Worm (Caenorhabditis elegans) whole organism, mixed stage, embryonic: Measurements from ENCODE around the gene hmp-1.

Experiments
- flh-1 ChIP-seq: fragments of 200-800 bp; sonication (Bioruptor generic); optimal IDR thresholded peaks from 2 replicates; lab custom pipeline; 2018; ENCODE audit warnings: mild to moderate bottlenecking, missing genetic modification characterization, moderate library complexity, missing compliant biosample characterization
- lin-32 ChIP-seq: fragments of 200-800 bp; sonication (Bioruptor generic); optimal IDR thresholded peaks from 2 replicates; lab custom pipeline; 2018; ENCODE audit warnings: mild to moderate bottlenecking, missing genetic modification characterization, missing compliant biosample characterization
- nhr-28 ChIP-seq: fragments of 150-350 bp; optimal IDR thresholded peaks from 2 replicates; lab custom pipeline; 2014; ENCODE audit warnings: missing biosample characterization, missing genetic modification characterization
- pha-4 ChIP-seq: fragments of 150-350 bp; optimal IDR thresholded peaks from 2 replicates; lab custom pipeline; 2018; ENCODE audit warnings: missing biosample characterization, missing genetic modification reagents, missing genetic modification characterization
- sem-2 ChIP-seq: fragments of 200-800 bp; sonication (Bioruptor generic); optimal IDR thresholded peaks from 2 replicates; lab custom pipeline; 2018; ENCODE audit warnings: mild to moderate bottlenecking, missing genetic modification characterization, missing compliant biosample characterization
- snpc-4 ChIP-seq: fragments of 150-350 bp; optimal IDR thresholded peaks from 2 replicates; lab custom pipeline; 2014; ENCODE audit warnings: missing biosample characterization, missing genetic modification characterization
- unc-62 ChIP-seq: fragments of 150-350 bp; optimal IDR thresholded peaks from 2 replicates; lab custom pipeline; 2014; ENCODE audit warnings: missing biosample characterization, missing genetic modification reagents, missing genetic modification characterization
- ztf-11 ChIP-seq: fragments of 150-350 bp; optimal IDR thresholded peaks from 2 replicates; lab custom pipeline; 2014; ENCODE audit warnings: missing biosample characterization, missing genetic modification characterization

DNA sequence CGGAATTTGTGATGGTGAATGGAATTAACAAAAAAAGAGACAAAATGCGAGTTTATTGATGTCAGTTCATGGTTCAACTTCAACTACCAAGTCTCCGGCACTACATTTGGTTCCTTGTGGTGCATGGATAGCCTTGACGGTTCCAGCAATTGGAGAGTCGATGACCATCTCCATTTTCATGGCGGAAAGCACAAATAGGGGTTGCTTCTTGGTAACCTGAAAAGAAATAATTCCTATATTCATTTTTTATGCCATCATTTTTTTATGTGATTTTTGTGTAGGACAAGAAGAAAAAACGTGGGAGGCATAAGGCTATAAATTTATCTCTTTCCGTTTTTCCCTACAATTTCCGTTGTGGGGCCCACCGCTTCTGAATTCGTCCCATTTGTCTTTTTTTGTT, 27.6 kb upstream of the hmp-1 start:
- TF ChIP-seq unc-62: no peak
- no peak for TF ChIP-seq nhr-28 (tag; lab: Kevin White, UChicago)
- no peak for TF ChIP-seq ztf-11 (tag; lab: Kevin White, UChicago)
- TF ChIP-seq pha-4 (tag; lab: Kevin White, UChicago): no peak
- no peak for TF ChIP-seq sem-2 (GFP tag; lab: Kevin White, UChicago)
- TF ChIP-seq lin-32: no peak
- TF ChIP-seq flh-1: no peak
- no peak for TF ChIP-seq snpc-4 (tag; lab: Kevin White, UChicago)
